Fruit fly (Drosophila melanogaster): ENCODE measurements around the gene tim.

The tim gene

dm6 chr2L:3475948-3476347, 32.0 kb downstream of the tim start (continued):
- TF ChIP-seq hkb (optimal IDR thresholded peaks at IDR 0.05), result no peak
- TF ChIP-seq hkb (GFP tag; IDR thresholded peaks at IDR 0.05), result no peak
- TF ChIP-seq hth (optimal IDR thresholded peaks at IDR 0.05), result no peak
- peak; percentile 52 for TF ChIP-seq CG3847 (GFP tag; IDR thresholded peaks at IDR 0.05)
- TF ChIP-seq trem (tag; optimal IDR thresholded peaks at IDR 0.05), result no peak
- TF ChIP-seq CG10959 (GFP tag; IDR thresholded peaks at IDR 0.05), result no peak
- peak; percentile 35; the same call in 1 of the 2 replicates for TF ChIP-seq CG4730 (GFP tag; IDR thresholded peaks at IDR 0.05)
- no peak for TF ChIP-seq hbn (GFP tag; IDR thresholded peaks at IDR 0.05; ENCODE audit: partially characterized antibody)
- no peak for TF ChIP-seq CG11560 (tag; IDR thresholded peaks at IDR 0.05)
- TF ChIP-seq CG10462 (GFP tag; optimal IDR thresholded peaks at IDR 0.05), result no peak
- TF ChIP-seq CG1832 (GFP tag; optimal IDR thresholded peaks at IDR 0.05), result no peak
- peak; percentile 51; the same call in 1 of the 2 replicates for TF ChIP-seq sob (GFP tag; IDR thresholded peaks at IDR 0.05)
- TF ChIP-seq ranshi (GFP tag; IDR thresholded peaks at IDR 0.05), result no peak
- TF ChIP-seq CG3065 (GFP tag; optimal IDR thresholded peaks at IDR 0.05), result no peak
- TF ChIP-seq CG5180 (GFP tag; optimal IDR thresholded peaks at IDR 0.05), result peak; percentile 47
- no peak for TF ChIP-seq ab (GFP tag; optimal IDR thresholded peaks at IDR 0.05)
- peak; percentile 71 for TF ChIP-seq slbo (GFP tag; IDR thresholded peaks at IDR 0.05)
- peak; percentile 19 for TF ChIP-seq CG14710 (tag; optimal IDR thresholded peaks at IDR 0.05)
- 0 out of 3 replicates have a peak, but pooled peaks have one; percentile 32 for TF ChIP-seq ase (GFP tag; IDR thresholded peaks at IDR 0.05)
- TF ChIP-seq chif (GFP tag; optimal IDR thresholded peaks at IDR 0.05), result peak; percentile 25 to 34
- no peak for TF ChIP-seq CG11085 (GFP tag; IDR thresholded peaks at IDR 0.05)
- TF ChIP-seq CG2202 (tag; optimal IDR thresholded peaks at IDR 0.05), result no peak
- no peak for TF ChIP-seq pan (optimal IDR thresholded peaks at IDR 0.05)
- TF ChIP-seq pan (GFP tag; optimal IDR thresholded peaks at IDR 0.05 in 1 of 2, IDR thresholded peaks at IDR 0.05 in 1 of 2), result peak in 1 of 2 experiments; percentile 72
- no peak for TF ChIP-seq sna (GFP tag; IDR thresholded peaks at IDR 0.05; ENCODE audit: partially characterized antibody)
- no peak for TF ChIP-seq luna (GFP tag; optimal IDR thresholded peaks at IDR 0.05)
- TF ChIP-seq CG12299 (tag; optimal IDR thresholded peaks at IDR 0.05), result no peak
- no peak for TF ChIP-seq zen2 (GFP tag; IDR thresholded peaks at IDR 0.05; ENCODE audit: partially characterized antibody)
- TF ChIP-seq unc-4 (GFP tag; IDR thresholded peaks at IDR 0.05; ENCODE audit: partially characterized antibody), result no peak
- TF ChIP-seq CG5953 (GFP tag; IDR thresholded peaks at IDR 0.05), result no peak
- no peak for TF ChIP-seq Doc2 (GFP tag; IDR thresholded peaks at IDR 0.05)
- TF ChIP-seq crp (GFP tag; optimal IDR thresholded peaks at IDR 0.05), result no peak
- TF ChIP-seq jing (GFP tag; optimal IDR thresholded peaks at IDR 0.05), result no peak
- TF ChIP-seq CG6854 (GFP tag; optimal IDR thresholded peaks at IDR 0.05), result peak; percentile 3
- TF ChIP-seq HLH4C (GFP tag; IDR thresholded peaks at IDR 0.05; ENCODE audit: partially characterized antibody), result no peak
- no peak for TF ChIP-seq jigr1 (GFP tag; IDR thresholded peaks at IDR 0.05)
- no peak for TF ChIP-seq CG17612 (GFP tag; IDR thresholded peaks at IDR 0.05)
- peak; percentile 81 for TF ChIP-seq CG7839 (tag; optimal IDR thresholded peaks at IDR 0.05)
- no peak for TF ChIP-seq MESR4 (GFP tag; optimal IDR thresholded peaks at IDR 0.05)
- no peak for TF ChIP-seq Dad (GFP tag; optimal IDR thresholded peaks at IDR 0.05)
- TF ChIP-seq gsb-n (tag; optimal IDR thresholded peaks at IDR 0.05), result no peak
- TF ChIP-seq Bgb (GFP tag; IDR thresholded peaks at IDR 0.05; ENCODE audit: partially characterized antibody), result no peak
- TF ChIP-seq CG18619 (GFP tag; optimal IDR thresholded peaks at IDR 0.05), result peak; percentile 82
- TF ChIP-seq Atf3 (GFP tag; optimal IDR thresholded peaks at IDR 0.05), result no peak
- TF ChIP-seq Doc3 (GFP tag; IDR thresholded peaks at IDR 0.05; ENCODE audit: partially characterized antibody), result no peak
- no peak for TF ChIP-seq CG4707 (GFP tag; optimal IDR thresholded peaks at IDR 0.05)
- no peak for TF ChIP-seq nom (GFP tag; optimal IDR thresholded peaks at IDR 0.05)
- TF ChIP-seq CG32767 (GFP tag; IDR thresholded peaks at IDR 0.05), result peak; percentile 46; the same call in 1 of the 2 replicates
- peak; percentile 12 for TF ChIP-seq CG30431 (GFP tag; optimal IDR thresholded peaks at IDR 0.05)
- peak; percentile 73 for TF ChIP-seq CG1233 (GFP tag; optimal IDR thresholded peaks at IDR 0.05)
- TF ChIP-seq fd3F (GFP tag; optimal IDR thresholded peaks at IDR 0.05), result peak; percentile 68
